Worm (Caenorhabditis elegans): ENCODE data around the gene W02F12.2.

DNA sequence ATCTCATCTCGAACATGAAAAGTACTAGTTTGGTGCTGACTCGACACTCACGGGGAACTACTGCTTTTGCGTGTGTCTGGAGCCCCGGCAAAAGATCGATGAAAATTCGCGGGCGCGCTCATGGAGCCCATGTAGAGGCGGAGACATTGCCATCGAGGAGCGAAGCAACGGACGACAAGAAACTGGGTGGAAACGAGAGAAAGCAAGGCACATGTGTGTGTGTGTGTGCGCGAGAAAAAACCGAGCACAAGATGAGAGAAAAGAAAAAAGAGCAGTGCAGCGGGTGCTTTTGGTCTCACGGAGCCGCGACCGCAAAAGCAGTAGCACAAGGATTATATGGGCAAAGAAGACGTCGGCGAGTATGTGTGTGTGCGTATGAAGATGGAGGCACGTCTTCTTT, 38.7 kb downstream of the W02F12.2 start:
- TF ChIP-seq ceh-8 (GFP tag; optimal IDR thresholded peaks at IDR 0.05) = no peak
- TF ChIP-seq nhr-11 (tag; optimal IDR thresholded peaks at IDR 0.05) = no peak
- no peak for TF ChIP-seq elt-2 (tag; optimal IDR thresholded peaks at IDR 0.05)
- TF ChIP-seq ama-1 (optimal IDR thresholded peaks at IDR 0.05) = no peak
- no peak for TF ChIP-seq nhr-77 (tag; optimal IDR thresholded peaks at IDR 0.05)
- TF ChIP-seq ceh-90 (tag; optimal IDR thresholded peaks at IDR 0.05) = no peak
- TF ChIP-seq elt-3 (tag; optimal IDR thresholded peaks at IDR 0.05) = no peak
- TF ChIP-seq nhr-20 (tag; optimal IDR thresholded peaks at IDR 0.05) = peak; percentile 8
- peak in 1 of 2 experiments; percentile 46 for TF ChIP-seq mdl-1 (tag; optimal IDR thresholded peaks at IDR 0.05)
- TF ChIP-seq lin-13 (GFP tag; optimal IDR thresholded peaks at IDR 0.05) = no peak
- TF ChIP-seq fos-1 (tag; optimal IDR thresholded peaks at IDR 0.05) = peak; percentile 30
- no peak for TF ChIP-seq jun-1 (tag; optimal IDR thresholded peaks at IDR 0.05)
- no peak for TF ChIP-seq sptf-1 (tag; optimal IDR thresholded peaks at IDR 0.05)
- TF ChIP-seq snpc-4 (tag; optimal IDR thresholded peaks at IDR 0.05) = peak; percentile 46

All from whole organism, L1 larva.